Fruit fly (Drosophila melanogaster): Measurements from ENCODE around the gene Grd.

DNA sequence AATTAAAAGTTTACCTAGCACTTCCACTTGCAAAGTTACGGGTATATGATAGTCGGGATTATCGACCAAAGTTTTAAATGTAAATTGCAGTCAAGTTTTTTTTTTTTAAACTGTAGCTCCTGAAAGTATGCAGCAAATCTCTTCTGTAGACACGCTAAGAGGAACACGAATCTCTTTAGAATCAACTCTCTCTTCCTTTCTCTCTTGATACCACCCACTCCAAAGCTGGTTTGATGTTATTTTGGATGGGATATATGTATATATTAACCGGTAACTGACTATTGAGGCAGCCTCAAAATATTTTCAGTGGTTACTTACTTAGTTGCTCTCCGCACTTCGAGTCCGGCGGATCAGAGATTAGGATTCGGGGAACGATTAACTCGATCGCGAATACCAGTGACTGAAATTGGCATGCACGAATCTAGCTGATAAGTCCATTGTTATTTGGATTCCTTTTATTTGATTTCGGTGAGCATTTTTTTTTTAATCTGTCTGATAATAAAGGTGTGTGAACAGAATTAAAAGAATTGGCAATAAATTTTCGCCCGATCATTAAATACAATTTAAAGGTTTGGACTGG lies 55.7 kb downstream of the Grd start, which contains the start of gene CG7408:
- TF ChIP-seq pan (optimal IDR thresholded peaks at IDR 0.05) (no peak), Vsx2 (GFP tag; optimal IDR thresholded peaks at IDR 0.05; ENCODE audit: partially characterized antibody) (no peak), dmrt93B (GFP tag; optimal IDR thresholded peaks at IDR 0.05) (no peak), usp (GFP tag; optimal IDR thresholded peaks at IDR 0.05) (no peak), CG32264 (GFP tag; optimal IDR thresholded peaks at IDR 0.05) (no peak), sv (GFP tag; optimal IDR thresholded peaks at IDR 0.05) (no peak), woc (GFP tag; optimal IDR thresholded peaks at IDR 0.05) (no peak), OdsH (GFP tag; optimal IDR thresholded peaks at IDR 0.05) (no peak), Dfd (GFP tag; optimal IDR thresholded peaks at IDR 0.05) (no peak)

Measured in whole organism, wandering third instar larva.